Worm (Caenorhabditis elegans) whole organism, L1 larva: ENCODE results near the gene ppm-1.A.
A peak's percentile ranks its signal among the peaks of the same experiment; 100 is the strongest.

ENCODE experiments used
- C16A3.4 ChIP-seq: fragments of 150-350 bp; optimal IDR thresholded peaks from 2 replicates; lab custom pipeline; 2014; ENCODE audit warnings: missing biosample characterization, missing genetic modification characterization
- aha-1 ChIP-seq: fragments of 150-350 bp; optimal IDR thresholded peaks from 2 replicates; lab custom pipeline; 2014; ENCODE audit warnings: missing biosample characterization, missing genetic modification characterization
- aly-2 ChIP-seq: fragments of 150-350 bp; optimal IDR thresholded peaks from 2 replicates; lab custom pipeline; 2014; ENCODE audit warnings: missing biosample characterization, missing genetic modification characterization
- blmp-1 ChIP-seq: fragments of 150-350 bp; optimal IDR thresholded peaks from 2 replicates; lab custom pipeline; 2014; ENCODE audit warnings: missing biosample characterization, missing genetic modification characterization
- ceh-63 ChIP-seq: fragments of 200-800 bp; sonication (Bioruptor generic); optimal IDR thresholded peaks from 2 replicates; lab custom pipeline; 2018; ENCODE audit warnings: mild to moderate bottlenecking, missing genetic modification characterization, missing compliant biosample characterization
- ceh-88 ChIP-seq: fragments of 200-800 bp; sonication (Bioruptor generic); IDR thresholded peaks from 2 replicates; pipeline ENCODE4 v1.3.6; 2022; ENCODE audit warnings: missing genetic modification characterization, missing compliant biosample characterization
- ceh-90 ChIP-seq: sonication (generic microtip); optimal IDR thresholded peaks from 2 replicates; lab custom pipeline; 2016; ENCODE audit warnings: missing genetic modification characterization, missing compliant biosample characterization
- ces-1 ChIP-seq: fragments of 150-350 bp; optimal IDR thresholded peaks from 2 replicates; lab custom pipeline; 2014; ENCODE audit warnings: missing biosample characterization, missing genetic modification reagents, missing genetic modification characterization
- dpl-1 ChIP-seq, 3 experiments: fragments of 150-350 bp in 2 of 3; sonication (generic microtip) in 1 of 3; optimal IDR thresholded peaks; 2 replicates each; lab custom pipeline; 2014 to 2017; ENCODE audit warnings: missing biosample characterization in 3 of 3, missing genetic modification characterization in 3 of 3, missing genetic modification reagents in 3 of 3
- efl-1 ChIP-seq, 4 experiments: fragments of 150-350 bp; optimal IDR thresholded peaks in 3 of 4; peaks in 1 of 4; 1 replicate in 1 of 4; 2 replicates in 3 of 4; lab custom pipeline; 2014; ENCODE audit warnings: missing biosample characterization in 2 of 4, missing genetic modification characterization in 2 of 4, missing genetic modification reagents in 2 of 4
- egl-27 ChIP-seq, 2 experiments: fragments of 150-350 bp in 1 of 2; sonication (generic microtip); optimal IDR thresholded peaks; 3 replicates each; lab custom pipeline; 2017 to 2018; ENCODE audit warnings: missing biosample characterization in 2 of 2, missing genetic modification characterization in 2 of 2, missing genetic modification reagents in 2 of 2
- elt-2 ChIP-seq: sonication (generic microtip); optimal IDR thresholded peaks from 2 replicates; lab custom pipeline; 2016; ENCODE audit warnings: missing genetic modification characterization, mild to moderate bottlenecking, inconsistent platforms, missing compliant biosample characterization, missing genetic modification reagents
- elt-3 ChIP-seq, 6 experiments: fragments of 150-350 bp in 1 of 6; sonication (generic microtip); optimal IDR thresholded peaks; 2 replicates each; lab custom pipeline; 2017 to 2018; ENCODE audit warnings: missing biosample characterization in 6 of 6, missing genetic modification characterization in 6 of 6, inconsistent platforms in 1 of 6
- ets-5 ChIP-seq: fragments of 200-800 bp; sonication (Bioruptor generic); IDR thresholded peaks from 2 replicates; pipeline ENCODE4 v1.3.6; 2022; ENCODE audit warnings: missing genetic modification characterization, missing compliant biosample characterization
- fkh-10 ChIP-seq: sonication (generic microtip); optimal IDR thresholded peaks from 2 replicates; lab custom pipeline; 2017; ENCODE audit warnings: missing biosample characterization, missing genetic modification reagents, missing genetic modification characterization
- fkh-4 ChIP-seq: sonication (generic microtip); optimal IDR thresholded peaks from 2 replicates; lab custom pipeline; 2016; ENCODE audit warnings: missing compliant biosample characterization, missing genetic modification characterization, borderline replicate concordance
- grh-1 ChIP-seq: fragments of 200-800 bp; sonication (Bioruptor generic); IDR thresholded peaks from 2 replicates; pipeline ENCODE4 v1.3.6; 2022; ENCODE audit warnings: missing genetic modification reagents, missing genetic modification characterization, missing compliant biosample characterization
- hlh-17 ChIP-seq: fragments of 200-800 bp; sonication (Bioruptor generic); optimal IDR thresholded peaks from 2 replicates; lab custom pipeline; 2018; ENCODE audit warnings: missing genetic modification characterization, mild to moderate bottlenecking, missing compliant biosample characterization, moderate library complexity, borderline replicate concordance
- irx-1 ChIP-seq: sonication (generic microtip); optimal IDR thresholded peaks from 2 replicates; lab custom pipeline; 2016; ENCODE audit warnings: missing genetic modification characterization, missing compliant biosample characterization
- isw-1 ChIP-seq: fragments of 200-800 bp; sonication (Bioruptor generic); IDR thresholded peaks from 2 replicates; pipeline ENCODE4 v1.3.6; 2022; ENCODE audit warnings: missing genetic modification characterization, missing compliant biosample characterization
- lin-14 ChIP-seq: fragments of 200-800 bp; sonication (Bioruptor generic); optimal IDR thresholded peaks from 2 replicates; lab custom pipeline; 2018; ENCODE audit warnings: mild to moderate bottlenecking, missing genetic modification characterization, moderate library complexity, missing compliant biosample characterization
- lin-15B ChIP-seq: fragments of 150-350 bp; sonication (generic microtip); optimal IDR thresholded peaks from 3 replicates; lab custom pipeline; 2014; ENCODE audit warnings: missing biosample characterization, missing genetic modification characterization
- lir-3 ChIP-seq: sonication (generic microtip); optimal IDR thresholded peaks from 2 replicates; lab custom pipeline; 2016; ENCODE audit warnings: mild to moderate bottlenecking, missing genetic modification characterization, moderate library complexity, missing compliant biosample characterization; ENCODE audit not compliant: poor library complexity
- lsy-2 ChIP-seq, 2 experiments: fragments of 150-350 bp; optimal IDR thresholded peaks; 2 replicates each; lab custom pipeline; 2014; ENCODE audit warnings: missing biosample characterization in 2 of 2, missing genetic modification characterization in 2 of 2
- mab-9 ChIP-seq: fragments of 200-800 bp; sonication (Bioruptor generic); IDR thresholded peaks from 2 replicates; pipeline ENCODE4 v1.3.6; 2022; ENCODE audit warnings: missing genetic modification reagents, missing genetic modification characterization, missing compliant biosample characterization
- nhr-11 ChIP-seq: fragments of 150-350 bp; optimal IDR thresholded peaks from 2 replicates; lab custom pipeline; 2014; ENCODE audit warnings: missing biosample characterization, missing genetic modification characterization
- nhr-12 ChIP-seq: sonication (generic microtip); optimal IDR thresholded peaks from 2 replicates; lab custom pipeline; 2017; ENCODE audit warnings: missing biosample characterization, missing genetic modification characterization
- nhr-19 ChIP-seq: fragments of 200-800 bp; sonication (Bioruptor generic); conservative IDR thresholded peaks from 2 replicates; pipeline ENCODE4 v1.3.6; 2022; ENCODE audit warnings: missing genetic modification characterization, missing compliant biosample characterization
- nhr-20 ChIP-seq: sonication (generic microtip); optimal IDR thresholded peaks from 2 replicates; lab custom pipeline; 2016; ENCODE audit warnings: mild to moderate bottlenecking, missing genetic modification characterization, missing compliant biosample characterization
- nhr-237 ChIP-seq: fragments of 150-350 bp; optimal IDR thresholded peaks from 2 replicates; lab custom pipeline; 2014; ENCODE audit warnings: missing biosample characterization, missing genetic modification characterization
- nhr-71 ChIP-seq: sonication (generic microtip); optimal IDR thresholded peaks from 2 replicates; lab custom pipeline; 2016; ENCODE audit warnings: mild to moderate bottlenecking, missing genetic modification characterization, moderate library complexity, missing compliant biosample characterization
- nhr-77 ChIP-seq: fragments of 150-350 bp; optimal IDR thresholded peaks from 2 replicates; lab custom pipeline; 2014; ENCODE audit warnings: missing biosample characterization, missing genetic modification characterization
- pag-3 ChIP-seq: sonication (generic microtip); optimal IDR thresholded peaks from 2 replicates; lab custom pipeline; 2017; ENCODE audit warnings: missing genetic modification characterization, mild to moderate bottlenecking, missing compliant biosample characterization, antibody characterized with exemption, borderline replicate concordance; ENCODE audit not compliant: insufficient read depth
- pqm-1 ChIP-seq: sonication (generic microtip); optimal IDR thresholded peaks from 3 replicates; lab custom pipeline; 2017; ENCODE audit warnings: missing biosample characterization, missing genetic modification characterization
- skn-1 ChIP-seq: fragments of 150-350 bp; optimal IDR thresholded peaks from 2 replicates; lab custom pipeline; 2014; ENCODE audit warnings: missing biosample characterization, missing genetic modification characterization
- snu-23 ChIP-seq: sonication (generic microtip); optimal IDR thresholded peaks from 2 replicates; lab custom pipeline; 2016; ENCODE audit warnings: missing genetic modification characterization, missing compliant biosample characterization
- swsn-7 ChIP-seq: sonication (generic microtip); optimal IDR thresholded peaks from 2 replicates; lab custom pipeline; 2016; ENCODE audit warnings: missing genetic modification characterization, missing compliant biosample characterization
- tlp-1 ChIP-seq: fragments of 150-350 bp; optimal IDR thresholded peaks from 2 replicates; lab custom pipeline; 2014; ENCODE audit warnings: missing biosample characterization, missing genetic modification characterization
- unc-130 ChIP-seq: fragments of 150-350 bp; optimal IDR thresholded peaks from 2 replicates; lab custom pipeline; 2017; ENCODE audit warnings: missing biosample characterization, missing genetic modification characterization, inconsistent platforms
- unc-30 ChIP-seq: sonication (generic microtip); optimal IDR thresholded peaks from 2 replicates; lab custom pipeline; 2017; ENCODE audit warnings: missing biosample characterization, missing genetic modification characterization
- unc-86 ChIP-seq: sonication (generic microtip); optimal IDR thresholded peaks from 2 replicates; lab custom pipeline; 2016; ENCODE audit warnings: missing genetic modification characterization, missing compliant biosample characterization
- unc-98 ChIP-seq: fragments of 200-800 bp; sonication (Bioruptor generic); IDR thresholded peaks from 2 replicates; pipeline ENCODE4 v1.3.6; 2022; ENCODE audit warnings: missing genetic modification characterization, missing compliant biosample characterization
- xbp-1 ChIP-seq: sonication (generic microtip); optimal IDR thresholded peaks from 2 replicates; lab custom pipeline; 2016; ENCODE audit warnings: missing genetic modification characterization, missing compliant biosample characterization

Gene ppm-1.A

DNA sequence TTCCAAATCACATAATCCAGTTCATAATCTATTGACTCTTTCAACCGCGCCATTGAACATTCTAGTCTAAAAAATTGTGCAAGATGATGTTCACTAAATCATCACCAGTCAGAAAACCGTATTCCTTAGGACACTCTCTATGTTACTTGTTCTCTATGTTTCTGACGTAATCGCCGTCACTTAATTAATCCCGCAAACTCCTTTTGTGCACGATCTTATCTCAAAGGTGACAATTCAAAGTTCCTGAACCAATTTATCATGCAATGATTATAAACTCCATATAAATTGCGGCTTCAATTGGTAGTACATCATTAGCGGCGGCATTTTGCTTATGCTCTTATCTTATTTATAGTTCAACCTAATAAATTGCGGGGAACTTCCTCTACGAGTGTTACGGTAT lies 26.6 kb upstream of the ppm-1.A start:
- TF ChIP-seq lin-14 (GFP tag; lab: Kevin White, UChicago), result no peak
- peak; percentile 52 for TF ChIP-seq elt-2 (tag; lab: Kevin White, UChicago)
- TF ChIP-seq unc-30 (tag; lab: Kevin White, UChicago), result no peak
- no peak for TF ChIP-seq pag-3 (tag; lab: Kevin White, UChicago)
- TF ChIP-seq nhr-12 (tag; lab: Kevin White, UChicago), result no peak
- no peak for TF ChIP-seq fkh-4 (tag; lab: Kevin White, UChicago)
- no peak for TF ChIP-seq C16A3.4 (tag; lab: Kevin White, UChicago)

DNA sequence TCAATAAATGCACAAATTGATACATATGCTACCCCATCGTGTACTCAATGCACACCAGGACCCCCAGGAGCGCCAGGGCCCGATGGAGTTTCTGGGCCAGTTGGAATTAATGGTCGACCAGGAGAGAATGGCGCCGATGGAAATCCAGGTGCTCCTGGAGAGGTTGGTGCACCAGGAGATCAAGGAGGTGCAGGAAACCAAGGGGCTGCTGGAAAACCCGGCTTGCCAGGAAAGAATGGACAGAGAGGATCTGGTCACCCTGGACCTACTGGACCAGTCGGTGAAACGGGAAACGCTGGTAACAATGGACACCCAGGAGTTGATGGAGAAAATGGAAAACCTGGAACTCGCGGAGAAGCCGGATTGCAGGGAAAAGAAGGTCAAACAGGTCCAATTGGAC lies 25.4 kb upstream of the ppm-1.A start:
- TF ChIP-seq ceh-90 (tag; lab: Kevin White, UChicago), result no peak
- TF ChIP-seq ets-5 (GFP tag; lab: Robert Waterston, UW), result no peak
- TF ChIP-seq xbp-1 (tag; lab: Kevin White, UChicago), result no peak

ce11 chrV:10560621-10561020 lies 24.4 kb upstream of the ppm-1.A start, which contains the start of gene col-152:
Gene col-152, plus strand, starts transcription at chrV:10560921.
- TF ChIP-seq dpl-1 (GFP tag; optimal IDR thresholded peaks at IDR 0.05; lab: Kevin White, UChicago) (no peak), unc-30 (tag; lab: Kevin White, UChicago) (no peak)

ce11 chrV:10557676-10558075 lies 21.5 kb upstream of the ppm-1.A start, which contains the start of gene best-14:
Gene best-14, plus strand, starts transcription at chrV:10557976.
- TF ChIP-seq lin-14 (GFP tag; lab: Kevin White, UChicago), result peak; percentile 10
- no peak for TF ChIP-seq lin-15B (tag; lab: Kevin White, UChicago)
- no peak for TF ChIP-seq aha-1 (tag; lab: Kevin White, UChicago)
- no peak for TF ChIP-seq fkh-10
- no peak for TF ChIP-seq mab-9
- TF ChIP-seq blmp-1, result peak; percentile 64

ce11 chrV:10557094-10557493 lies 20.9 kb upstream of the ppm-1.A start:
- TF ChIP-seq pqm-1 (no peak), ceh-88 (GFP tag; lab: Robert Waterston, UW) (no peak), unc-30 (tag; lab: Kevin White, UChicago) (no peak), unc-98 (GFP tag; lab: Robert Waterston, UW) (no peak), nhr-71 (tag; lab: Kevin White, UChicago) (peak; percentile 41), snu-23 (GFP tag; lab: Kevin White, UChicago) (no peak), isw-1 (GFP tag; lab: Robert Waterston, UW) (no peak), nhr-237 (tag; lab: Kevin White, UChicago) (no peak), nhr-20 (tag; lab: Kevin White, UChicago) (peak; percentile 48), nhr-11 (tag; lab: Kevin White, UChicago) (no peak), efl-1 (optimal IDR thresholded peaks at IDR 0.05; lab: Kevin White, UChicago) (no peak), efl-1 (GFP tag; optimal IDR thresholded peaks at IDR 0.05 in 1 of 2; lab: Kevin White, UChicago) (peak in 1 of 2 experiments; percentile 67), skn-1 (tag; lab: Kevin White, UChicago) (no peak), ces-1 (no peak), nhr-77 (tag; lab: Kevin White, UChicago) (no peak), swsn-7 (tag; lab: Kevin White, UChicago) (no peak), egl-27 (tag; optimal IDR thresholded peaks at IDR 0.05; lab: Kevin White, UChicago) (no peak), lsy-2 (tag; optimal IDR thresholded peaks at IDR 0.05; lab: Kevin White, UChicago) (no peak), blmp-1 (peak; percentile 90), aly-2 (tag; lab: Kevin White, UChicago) (no peak), tlp-1 (tag; lab: Kevin White, UChicago) (no peak), unc-130 (tag; lab: Kevin White, UChicago) (peak; percentile 57), elt-3 (tag; optimal IDR thresholded peaks at IDR 0.05; lab: Kevin White, UChicago) (peak in 5 of 6 experiments; percentile 45 to 80 (median 69)), pag-3 (tag; lab: Kevin White, UChicago) (no peak), nhr-19 (GFP tag; lab: Robert Waterston, UW) (peak; percentile 7; the same call in 1 of the 2 replicates), dpl-1 (GFP tag; optimal IDR thresholded peaks at IDR 0.05; lab: Kevin White, UChicago) (peak in 1 of 3 experiments; percentile 14), fkh-10 (no peak), ceh-63 (GFP tag; lab: Kevin White, UChicago) (no peak), mab-9 (no peak), C16A3.4 (tag; lab: Kevin White, UChicago) (peak; percentile 9), hlh-17 (no peak), grh-1 (0 out of 2 replicates have a peak, but pooled peaks have one; percentile 19), irx-1 (tag; lab: Kevin White, UChicago) (no peak), lir-3 (tag; lab: Kevin White, UChicago) (no peak), unc-86 (tag; lab: Kevin White, UChicago) (no peak)
